Worm (Caenorhabditis elegans): ENCODE measurements around the gene F35F10.14.

ce11 chrV:3273156-3273555 is 46.7 kb downstream of the F35F10.14 start, which contains the start of gene T28A11.20:
- TF ChIP-seq W03F9.2 (tag; optimal IDR thresholded peaks at IDR 0.05), result no peak
- TF ChIP-seq him-1 (tag; optimal IDR thresholded peaks at IDR 0.05), result no peak
- no peak for TF ChIP-seq dao-5 (tag; optimal IDR thresholded peaks at IDR 0.05)

Measured in whole organism, L4/young adult.